Worm (Caenorhabditis elegans): ENCODE measurements around the gene C50E3.15.

DNA sequence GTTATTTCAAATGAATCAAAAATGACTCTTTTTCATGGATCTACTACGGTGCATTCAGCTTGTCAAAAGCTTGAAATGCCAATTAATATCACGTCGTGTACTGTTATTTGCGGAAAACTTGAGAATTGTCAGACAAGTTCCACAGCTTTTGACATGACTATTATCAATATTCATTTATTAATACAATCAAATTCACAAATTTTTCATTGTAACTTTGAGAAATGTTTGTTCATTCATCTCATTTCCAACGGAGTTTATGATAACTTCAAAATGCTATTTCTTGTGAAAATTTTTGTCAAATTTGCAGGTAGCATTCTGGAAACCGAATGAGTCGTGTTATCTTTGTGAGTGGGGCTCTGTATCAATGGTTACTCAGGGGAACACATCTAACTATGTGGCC lies at the start of gene C50E3.15:
- no peak for TF ChIP-seq flt-1 (GFP tag; IDR thresholded peaks at IDR 0.05)
- no peak for TF ChIP-seq ztf-29 (GFP tag; IDR thresholded peaks at IDR 0.05)
- TF ChIP-seq T22C8.4 (GFP tag; IDR thresholded peaks at IDR 0.05) = no peak
- TF ChIP-seq med-1 (GFP tag; optimal IDR thresholded peaks at IDR 0.05; ENCODE audit: insufficient read depth) = no peak
